Fruit fly (Drosophila melanogaster) whole organism, embryonic: ENCODE measurements around the gene Rrp5.

Experiments used
- Ada2b ChIP-seq: fragments of 200-800 bp; sonication (Bioruptor generic); IDR thresholded peaks from 2 replicates; pipeline ENCODE4 v1.3.6; 2022; ENCODE audit warnings: missing biosample characterization, missing genetic modification characterization
- Aef1 ChIP-seq: fragments of 200-800 bp; sonication (Bioruptor generic); IDR thresholded peaks from 3 replicates; pipeline ENCODE4 v1.3.6; 2022; ENCODE audit warnings: missing biosample characterization, missing genetic modification characterization
- Antp ChIP-seq: fragments of 200-800 bp; sonication (Bioruptor generic); optimal IDR thresholded peaks from 3 replicates; lab custom pipeline; 2016; ENCODE audit warnings: missing biosample characterization, missing genetic modification characterization
- Bgb ChIP-seq: fragments of 200-800 bp; sonication (Bioruptor generic); IDR thresholded peaks from 2 replicates; pipeline ENCODE4 v1.3.6; 2022; ENCODE audit warnings: missing biosample characterization, missing genetic modification characterization; ENCODE audit not compliant: partially characterized antibody
- Bteb2 ChIP-seq: fragments of 200-800 bp; sonication (Bioruptor generic); optimal IDR thresholded peaks from 2 replicates; lab custom pipeline; 2016; ENCODE audit warnings: missing biosample characterization, missing genetic modification characterization
- CG10209 ChIP-seq: fragments of 200-800 bp; sonication (Bioruptor generic); optimal IDR thresholded peaks from 3 replicates; lab custom pipeline; 2017; ENCODE audit warnings: missing biosample characterization, mild to moderate bottlenecking, missing genetic modification characterization, missing genetic modification reagents
- CG11504 ChIP-seq: fragments of 200-800 bp; sonication (Bioruptor generic); optimal IDR thresholded peaks from 3 replicates; lab custom pipeline; 2019; ENCODE audit warnings: missing biosample characterization, mild to moderate bottlenecking, missing genetic modification characterization, moderate library complexity
- CG14014 ChIP-seq: fragments of 200-800 bp; sonication (Bioruptor generic); IDR thresholded peaks from 2 replicates; pipeline ENCODE4 v1.3.6; 2022; ENCODE audit warnings: missing biosample characterization, missing genetic modification characterization
- CG14441 ChIP-seq: fragments of 200-800 bp; sonication (Bioruptor generic); IDR thresholded peaks from 2 replicates; pipeline ENCODE4 v1.3.6; 2022; ENCODE audit warnings: missing biosample characterization, missing genetic modification characterization
- CG14667 ChIP-seq: fragments of 200-800 bp; sonication (Bioruptor generic); IDR thresholded peaks from 2 replicates; pipeline ENCODE4 v1.3.6; 2022; ENCODE audit warnings: missing biosample characterization, missing genetic modification characterization
- CG14860 ChIP-seq: fragments of 200-800 bp; sonication (Bioruptor generic); IDR thresholded peaks from 3 replicates; pipeline ENCODE4 v1.3.6; 2022; ENCODE audit warnings: missing biosample characterization, missing genetic modification characterization; ENCODE audit not compliant: partially characterized antibody
- CG18262 ChIP-seq: fragments of 200-800 bp; optimal IDR thresholded peaks from 3 replicates; lab custom pipeline; 2019; ENCODE audit warnings: missing biosample characterization, mild to moderate bottlenecking, missing genetic modification characterization, moderate library complexity
- CG30431 ChIP-seq: fragments of 200-800 bp; sonication (Bioruptor generic); optimal IDR thresholded peaks from 2 replicates; lab custom pipeline; 2017; ENCODE audit warnings: missing biosample characterization, missing genetic modification characterization
- CG34224 ChIP-seq: fragments of 200-800 bp; sonication (Bioruptor generic); IDR thresholded peaks from 3 replicates; pipeline ENCODE4 v1.3.6; 2022; ENCODE audit warnings: missing biosample characterization, missing genetic modification characterization; ENCODE audit not compliant: partially characterized antibody
- CG3838 ChIP-seq: fragments of 200-800 bp; sonication (Bioruptor generic); optimal IDR thresholded peaks from 3 replicates; lab custom pipeline; 2016; ENCODE audit warnings: missing biosample characterization, missing genetic modification characterization
- CG6272 ChIP-seq: fragments of 200-800 bp; sonication (Bioruptor generic); IDR thresholded peaks from 2 replicates; pipeline ENCODE4 v1.3.6; 2022; ENCODE audit warnings: missing biosample characterization, missing genetic modification characterization
- CG6683 ChIP-seq: fragments of 200-800 bp; sonication (Bioruptor generic); optimal IDR thresholded peaks from 2 replicates; lab custom pipeline; 2017; ENCODE audit warnings: missing biosample characterization, mild to moderate bottlenecking, missing genetic modification characterization, missing genetic modification reagents
- CG7987 ChIP-seq: fragments of 200-800 bp; sonication (Bioruptor generic); optimal IDR thresholded peaks from 2 replicates; lab custom pipeline; 2018; ENCODE audit warnings: missing biosample characterization, mild to moderate bottlenecking, missing genetic modification characterization, moderate library complexity
- CG8089 ChIP-seq: fragments of 200-800 bp; sonication (Bioruptor generic); optimal IDR thresholded peaks from 3 replicates; lab custom pipeline; 2016; ENCODE audit warnings: missing biosample characterization, missing genetic modification characterization
- CG8359 ChIP-seq: fragments of 200-800 bp; sonication (Bioruptor generic); optimal IDR thresholded peaks from 2 replicates; lab custom pipeline; 2017; ENCODE audit warnings: missing biosample characterization, mild to moderate bottlenecking, missing genetic modification characterization, borderline replicate concordance
- CG8944 ChIP-seq: fragments of 200-800 bp; sonication (Bioruptor generic); optimal IDR thresholded peaks from 3 replicates; lab custom pipeline; 2016; ENCODE audit warnings: missing biosample characterization, missing genetic modification characterization
- Dll ChIP-seq: fragments of 200-800 bp; sonication (Bioruptor generic); IDR thresholded peaks from 4 replicates; pipeline ENCODE4 v1.3.6; 2022; ENCODE audit warnings: missing biosample characterization, missing genetic modification characterization; ENCODE audit not compliant: partially characterized antibody
- ERR ChIP-seq: fragments of 200-800 bp; sonication (Bioruptor generic); optimal IDR thresholded peaks from 2 replicates; lab custom pipeline; 2016; ENCODE audit warnings: missing biosample characterization, missing genetic modification characterization
- Ets65A ChIP-seq: fragments of 200-800 bp; sonication (Bioruptor generic); peaks from one replicate; lab custom pipeline; 2016; ENCODE audit warnings: missing biosample characterization, missing genetic modification characterization
- Fer3 ChIP-seq: fragments of 200-800 bp; sonication (Bioruptor generic); optimal IDR thresholded peaks from 2 replicates; lab custom pipeline; 2018; ENCODE audit warnings: missing biosample characterization, mild to moderate bottlenecking, missing genetic modification characterization, moderate library complexity
- Hand ChIP-seq: fragments of 200-800 bp; sonication (Bioruptor generic); optimal IDR thresholded peaks from 2 replicates; lab custom pipeline; 2017; ENCODE audit warnings: mild to moderate bottlenecking, missing biosample characterization, missing genetic modification reagents, missing genetic modification characterization
- Hsf ChIP-seq: fragments of 200-800 bp; sonication (Bioruptor generic); optimal IDR thresholded peaks from 3 replicates; lab custom pipeline; 2016; ENCODE audit warnings: missing biosample characterization, missing genetic modification characterization
- Mrtf ChIP-seq: fragments of 200-800 bp; sonication (Bioruptor generic); IDR thresholded peaks from 3 replicates; pipeline ENCODE4 v1.3.6; 2022; ENCODE audit warnings: missing biosample characterization, missing genetic modification characterization
- NK7.1 ChIP-seq: fragments of 200-800 bp; sonication (Bioruptor generic); optimal IDR thresholded peaks from 3 replicates; lab custom pipeline; 2016; ENCODE audit warnings: missing biosample characterization, missing genetic modification characterization
- Ravus ChIP-seq: fragments of 200-800 bp; sonication (Bioruptor generic); IDR thresholded peaks from 2 replicates; pipeline ENCODE4 v1.3.6; 2022; ENCODE audit warnings: missing biosample characterization, missing genetic modification characterization
- Six4 ChIP-seq: fragments of 200-800 bp; sonication (Bioruptor generic); optimal IDR thresholded peaks from 2 replicates; lab custom pipeline; 2016; ENCODE audit warnings: missing biosample characterization, missing genetic modification characterization
- Stat92E ChIP-seq, 3 experiments: fragments of >200 bp in 2 of 3; fragments of 200-800 bp in 1 of 3; sonication (Bioruptor generic) in 1 of 3; optimal IDR thresholded peaks; 2 replicates each; lab custom pipeline; 2017 to 2019; ENCODE audit warnings: missing biosample characterization in 3 of 3, missing genetic modification characterization in 3 of 3, mild to moderate bottlenecking in 1 of 3, moderate library complexity in 1 of 3
- bcd ChIP-seq: fragments of 200-800 bp; sonication (Bioruptor generic); optimal IDR thresholded peaks from 2 replicates; lab custom pipeline; 2017; ENCODE audit warnings: missing biosample characterization, mild to moderate bottlenecking, missing genetic modification characterization
- btn ChIP-seq: fragments of 200-800 bp; sonication (Bioruptor generic); optimal IDR thresholded peaks from 2 replicates; lab custom pipeline; 2016; ENCODE audit warnings: missing biosample characterization, missing genetic modification characterization
- chif ChIP-seq, 2 experiments: fragments of 200-800 bp; sonication (Bioruptor generic); optimal IDR thresholded peaks; 3 replicates each; lab custom pipeline; 2016; ENCODE audit warnings: missing biosample characterization in 2 of 2, missing genetic modification characterization in 2 of 2
- corto ChIP-seq: fragments of 200-800 bp; sonication (Bioruptor generic); optimal IDR thresholded peaks from 2 replicates; lab custom pipeline; 2016; ENCODE audit warnings: missing biosample characterization, mild to moderate bottlenecking, missing genetic modification characterization, moderate library complexity
- crc ChIP-seq: fragments of 200-800 bp; sonication (Bioruptor generic); optimal IDR thresholded peaks from 2 replicates; lab custom pipeline; 2016; ENCODE audit warnings: missing biosample characterization, missing genetic modification characterization
- crol ChIP-seq: fragments of 200-800 bp; sonication (Bioruptor generic); IDR thresholded peaks from 2 replicates; pipeline ENCODE4 v1.3.6; 2022; ENCODE audit warnings: missing biosample characterization, missing genetic modification characterization
- dimm ChIP-seq: fragments of 200-800 bp; sonication (Bioruptor generic); IDR thresholded peaks from 2 replicates; pipeline ENCODE4 v1.3.6; 2022; ENCODE audit warnings: missing biosample characterization, missing genetic modification characterization
- dmrt11E ChIP-seq: fragments of 200-800 bp; sonication (Bioruptor generic); optimal IDR thresholded peaks from 3 replicates; lab custom pipeline; 2018; ENCODE audit warnings: missing biosample characterization, mild to moderate bottlenecking, missing genetic modification characterization, moderate library complexity
- dpn ChIP-seq, 2 experiments: fragments of 200-800 bp; sonication (Bioruptor generic); optimal IDR thresholded peaks; 3 replicates each; lab custom pipeline; 2016; ENCODE audit warnings: missing biosample characterization in 2 of 2, missing genetic modification characterization in 2 of 2
- fd96Cb ChIP-seq: fragments of 200-800 bp; sonication (Bioruptor generic); optimal IDR thresholded peaks from 2 replicates; lab custom pipeline; 2018; ENCODE audit warnings: missing biosample characterization, mild to moderate bottlenecking, missing genetic modification characterization, moderate library complexity
- ind ChIP-seq: fragments of 200-800 bp; sonication (Bioruptor generic); optimal IDR thresholded peaks from 3 replicates; lab custom pipeline; 2016; ENCODE audit warnings: missing biosample characterization, missing genetic modification characterization
- ken ChIP-seq: fragments of 200-800 bp; sonication (Bioruptor generic); IDR thresholded peaks from 3 replicates; pipeline ENCODE4 v1.3.6; 2022; ENCODE audit warnings: missing biosample characterization, missing genetic modification characterization
- pfk ChIP-seq: fragments of 200-800 bp; sonication (Bioruptor generic); optimal IDR thresholded peaks from 2 replicates; lab custom pipeline; 2018; ENCODE audit warnings: missing biosample characterization, mild to moderate bottlenecking, missing genetic modification characterization, moderate library complexity
- pum ChIP-seq: fragments of 200-800 bp; sonication (Bioruptor generic); optimal IDR thresholded peaks from 2 replicates; lab custom pipeline; 2016; ENCODE audit warnings: missing biosample characterization, missing genetic modification characterization
- seq ChIP-seq: fragments of 200-800 bp; sonication (Bioruptor generic); IDR thresholded peaks from 2 replicates; pipeline ENCODE4 v1.3.6; 2022; ENCODE audit warnings: missing biosample characterization, missing genetic modification characterization
- sqz ChIP-seq: fragments of 200-800 bp; sonication (Bioruptor generic); optimal IDR thresholded peaks from 3 replicates; lab custom pipeline; 2018; ENCODE audit warnings: missing biosample characterization, mild to moderate bottlenecking, missing genetic modification characterization
- tup ChIP-seq: fragments of 200-800 bp; sonication (Bioruptor generic); optimal IDR thresholded peaks from 2 replicates; lab custom pipeline; 2016; ENCODE audit warnings: missing biosample characterization, mild to moderate bottlenecking, missing genetic modification characterization, moderate library complexity
- wdn ChIP-seq: fragments of 200-800 bp; sonication (Bioruptor generic); IDR thresholded peaks from 2 replicates; pipeline ENCODE4 v1.3.6; 2022; ENCODE audit warnings: missing biosample characterization, missing genetic modification characterization
- wor ChIP-seq: fragments of 200-800 bp; sonication (Bioruptor generic); IDR thresholded peaks from 2 replicates; pipeline ENCODE4 v1.3.6; 2022; ENCODE audit warnings: missing biosample characterization, missing genetic modification characterization
- z ChIP-seq: fragments of 200-800 bp; sonication (Bioruptor generic); IDR thresholded peaks from 3 replicates; pipeline ENCODE4 v1.3.6; 2022; ENCODE audit warnings: missing biosample characterization, missing genetic modification characterization

The Rrp5 gene

DNA sequence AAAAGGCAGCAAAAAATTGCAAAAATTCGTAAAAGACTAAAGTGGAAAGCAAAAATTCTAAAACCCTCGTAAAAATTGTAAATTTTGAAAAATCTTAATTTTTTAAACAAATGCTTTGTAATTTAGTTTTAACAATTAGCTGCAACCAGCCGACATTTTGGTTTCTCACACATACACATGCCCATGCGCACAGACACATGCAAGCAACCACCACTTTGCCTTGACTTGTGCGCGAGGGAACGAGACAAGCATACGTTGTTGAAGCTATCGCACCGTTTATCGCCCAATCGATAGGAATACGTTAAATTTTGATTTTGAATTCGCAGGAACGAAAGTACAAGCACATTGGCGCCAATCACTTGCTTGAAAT is 12.8 kb downstream of the Rrp5 start (continued):
- TF ChIP-seq Hand (no peak), Fer3 (tag; lab: Kevin White, UChicago) (no peak), btn (no peak), corto (no peak), Ada2b (GFP tag; lab: Robert Waterston, UW) (no peak), CG10209 (GFP tag; lab: Kevin White, UChicago) (no peak), CG14441 (GFP tag; lab: Robert Waterston, UW) (no peak), crol (GFP tag; lab: Robert Waterston, UW) (no peak), Dll (peak; percentile 66; the same call in 3 of the 4 replicates), crc (no peak), wdn (GFP tag; lab: Robert Waterston, UW) (no peak), sqz (GFP tag; lab: Kevin White, UChicago) (no peak), ken (no peak), CG8359 (GFP tag; lab: Kevin White, UChicago) (no peak), CG34224 (GFP tag; lab: Robert Waterston, UW) (peak; percentile 67), dpn (GFP tag; optimal IDR thresholded peaks at IDR 0.05; lab: Kevin White, UChicago) (no peak), CG3838 (no peak), chif (GFP tag; optimal IDR thresholded peaks at IDR 0.05; lab: Kevin White, UChicago) (no peak), dimm (GFP tag; lab: Robert Waterston, UW) (no peak), Ets65A (GFP tag; lab: Kevin White, UChicago) (no peak), Mrtf (GFP tag; lab: Robert Waterston, UW) (no peak), ERR (GFP tag; lab: Kevin White, UChicago) (no peak), CG8944 (GFP tag; lab: Kevin White, UChicago) (no peak), Stat92E (GFP tag; optimal IDR thresholded peaks at IDR 0.05; lab: Kevin White, UChicago) (no peak), CG11504 (tag; lab: Kevin White, UChicago) (no peak), ind (GFP tag; lab: Kevin White, UChicago) (no peak), CG8089 (no peak), tup (GFP tag; lab: Kevin White, UChicago) (no peak), CG6683 (GFP tag; lab: Kevin White, UChicago) (no peak), CG14667 (GFP tag; lab: Robert Waterston, UW) (no peak), Bgb (GFP tag; lab: Robert Waterston, UW) (peak; percentile 80), Ravus (GFP tag; lab: Robert Waterston, UW) (no peak), fd96Cb (tag; lab: Kevin White, UChicago) (no peak), CG7987 (GFP tag; lab: Kevin White, UChicago) (no peak), z (GFP tag; lab: Robert Waterston, UW) (no peak), Antp (no peak), Hsf (no peak), Six4 (no peak), Bteb2 (GFP tag; lab: Kevin White, UChicago) (no peak), CG6272 (no peak), CG30431 (no peak), wor (GFP tag; lab: Robert Waterston, UW) (no peak), CG14014 (GFP tag; lab: Robert Waterston, UW) (no peak), Aef1 (GFP tag; lab: Robert Waterston, UW) (no peak), bcd (GFP tag; lab: Kevin White, UChicago) (no peak), pfk (GFP tag; lab: Kevin White, UChicago) (no peak), pum (GFP tag; lab: Kevin White, UChicago) (no peak), NK7.1 (GFP tag; lab: Kevin White, UChicago) (no peak), CG18262 (no peak), dmrt11E (tag; lab: Kevin White, UChicago) (no peak), seq (GFP tag; lab: Robert Waterston, UW) (peak; percentile 82), CG14860 (peak; percentile 11; the same call in 1 of the 3 replicates)
